Worm (Caenorhabditis elegans): ENCODE data around the gene C09H5.7.

ce11 chrV:8055170-8055569, 29.9 kb downstream of the C09H5.7 start:
- no peak for TF ChIP-seq cog-1 (tag; optimal IDR thresholded peaks at IDR 0.05)
- TF ChIP-seq ztf-23 (GFP tag; IDR thresholded peaks at IDR 0.05) = no peak
- TF ChIP-seq T22C8.4 (GFP tag; IDR thresholded peaks at IDR 0.05) = no peak
- TF ChIP-seq med-1 (GFP tag; optimal IDR thresholded peaks at IDR 0.05; ENCODE audit: insufficient read depth) = no peak
- TF ChIP-seq ref-1 (GFP tag; conservative IDR thresholded peaks at IDR 0.05) = no peak
- no peak for TF ChIP-seq ztf-29 (GFP tag; IDR thresholded peaks at IDR 0.05)

Data from whole organism, midembryonic.